Worm (Caenorhabditis elegans): Measurements from ENCODE around the gene dnsn-1.

Gene dnsn-1

ce11 chrII:378351-378750 is 32.4 kb downstream of the dnsn-1 start, which contains the start of gene C03H5.9:
Gene C03H5.9 (plus strand): TSS chrII:378651.
- TF ChIP-seq flh-1 (GFP tag; optimal IDR thresholded peaks at IDR 0.05) (no peak), unc-120 (tag; optimal IDR thresholded peaks at IDR 0.05; ENCODE audit: poor library complexity, severe bottlenecking) (no peak), lin-32 (GFP tag; optimal IDR thresholded peaks at IDR 0.05) (no peak), drap-1 (GFP tag; optimal IDR thresholded peaks at IDR 0.05) (no peak), nhr-12 (tag; optimal IDR thresholded peaks at IDR 0.05) (no peak), mab-5 (tag; optimal IDR thresholded peaks at IDR 0.05) (no peak), zip-8 (tag; optimal IDR thresholded peaks at IDR 0.05) (no peak), bed-3 (GFP tag; optimal IDR thresholded peaks at IDR 0.05) (no peak), nhr-28 (tag; optimal IDR thresholded peaks at IDR 0.05) (no peak), mep-1 (tag; optimal IDR thresholded peaks at IDR 0.05) (no peak), pha-4 (tag; optimal IDR thresholded peaks at IDR 0.05) (no peak), ztf-11 (tag; optimal IDR thresholded peaks at IDR 0.05) (no peak), cnd-1 (tag; optimal IDR thresholded peaks at IDR 0.05) (no peak), blmp-1 (tag; optimal IDR thresholded peaks at IDR 0.05) (no peak), ham-2 (GFP tag; optimal IDR thresholded peaks at IDR 0.05) (no peak), hlh-1 (tag; optimal IDR thresholded peaks at IDR 0.05) (no peak), mls-2 (tag; optimal IDR thresholded peaks at IDR 0.05) (no peak)

- TF ChIP-seq flh-1 (GFP tag; optimal IDR thresholded peaks at IDR 0.05): no peak
- no peak for TF ChIP-seq nhr-76 (tag; optimal IDR thresholded peaks at IDR 0.05)
- TF ChIP-seq snpc-4 (tag; optimal IDR thresholded peaks at IDR 0.05): no peak
- TF ChIP-seq ham-2 (GFP tag; optimal IDR thresholded peaks at IDR 0.05): no peak
- TF ChIP-seq cnd-1 (tag; optimal IDR thresholded peaks at IDR 0.05): no peak
- TF ChIP-seq sptf-1 (tag; optimal IDR thresholded peaks at IDR 0.05): no peak
- TF ChIP-seq blmp-1 (tag; optimal IDR thresholded peaks at IDR 0.05): no peak
- no peak for TF ChIP-seq ceh-39 (tag; optimal IDR thresholded peaks at IDR 0.05)
- TF ChIP-seq mab-5 (tag; optimal IDR thresholded peaks at IDR 0.05): no peak
- no peak for TF ChIP-seq lin-32 (GFP tag; optimal IDR thresholded peaks at IDR 0.05)
- no peak for TF ChIP-seq ces-1 (GFP tag; optimal IDR thresholded peaks at IDR 0.05)
Observed at ce11 chrII:374950-375349, 35.8 kb downstream of the dnsn-1 start, which contains the start of gene C03H5.4. Gene C03H5.4 (plus strand): TSS chrII:375250.

ce11 chrII:372235-372634 is 38.5 kb downstream of the dnsn-1 start:
- no peak for TF ChIP-seq tbx-8 (GFP tag; optimal IDR thresholded peaks at IDR 0.05)
- TF ChIP-seq ztf-11 (tag; optimal IDR thresholded peaks at IDR 0.05): no peak
- no peak for TF ChIP-seq elt-1 (tag; optimal IDR thresholded peaks at IDR 0.05; ENCODE audit: borderline replicate concordance, insufficient read depth)
- TF ChIP-seq flh-1 (GFP tag; optimal IDR thresholded peaks at IDR 0.05): no peak
- TF ChIP-seq sptf-1 (tag; optimal IDR thresholded peaks at IDR 0.05): no peak

ce11 chrII:371549-371948 is 39.2 kb downstream of the dnsn-1 start:
- no peak for TF ChIP-seq sem-2 (GFP tag; optimal IDR thresholded peaks at IDR 0.05)
- no peak for TF ChIP-seq lin-13 (tag; optimal IDR thresholded peaks at IDR 0.05)
- no peak for TF ChIP-seq unc-120 (tag; optimal IDR thresholded peaks at IDR 0.05; ENCODE audit: poor library complexity, severe bottlenecking)
- no peak for TF ChIP-seq mab-5 (tag; optimal IDR thresholded peaks at IDR 0.05)
- TF ChIP-seq ztf-11 (tag; optimal IDR thresholded peaks at IDR 0.05): no peak
- no peak for TF ChIP-seq ces-1 (GFP tag; optimal IDR thresholded peaks at IDR 0.05)

- TF ChIP-seq mep-1 (tag; optimal IDR thresholded peaks at IDR 0.05) (no peak), mab-5 (tag; optimal IDR thresholded peaks at IDR 0.05) (no peak), sem-2 (GFP tag; optimal IDR thresholded peaks at IDR 0.05) (no peak), elt-1 (tag; optimal IDR thresholded peaks at IDR 0.05; ENCODE audit: borderline replicate concordance, insufficient read depth) (no peak), nhr-12 (tag; optimal IDR thresholded peaks at IDR 0.05) (no peak), pha-4 (tag; optimal IDR thresholded peaks at IDR 0.05) (no peak), ceh-43 (GFP tag; optimal IDR thresholded peaks at IDR 0.05) (no peak), tbx-8 (GFP tag; optimal IDR thresholded peaks at IDR 0.05) (no peak), ceh-83 (GFP tag; optimal IDR thresholded peaks at IDR 0.05) (no peak), ceh-39 (tag; optimal IDR thresholded peaks at IDR 0.05) (no peak), ces-1 (GFP tag; optimal IDR thresholded peaks at IDR 0.05) (no peak), lin-32 (GFP tag; optimal IDR thresholded peaks at IDR 0.05) (no peak), nhr-2 (tag; optimal IDR thresholded peaks at IDR 0.05) (no peak), lsy-2 (tag; optimal IDR thresholded peaks at IDR 0.05) (no peak), unc-39 (tag; optimal IDR thresholded peaks at IDR 0.05) (no peak)
Observed at ce11 chrII:370394-370793, 40.3 kb downstream of the dnsn-1 start.

Measured in whole organism, mixed stage, embryonic.